Worm (Caenorhabditis elegans): ENCODE data around the gene srv-28.

DNA sequence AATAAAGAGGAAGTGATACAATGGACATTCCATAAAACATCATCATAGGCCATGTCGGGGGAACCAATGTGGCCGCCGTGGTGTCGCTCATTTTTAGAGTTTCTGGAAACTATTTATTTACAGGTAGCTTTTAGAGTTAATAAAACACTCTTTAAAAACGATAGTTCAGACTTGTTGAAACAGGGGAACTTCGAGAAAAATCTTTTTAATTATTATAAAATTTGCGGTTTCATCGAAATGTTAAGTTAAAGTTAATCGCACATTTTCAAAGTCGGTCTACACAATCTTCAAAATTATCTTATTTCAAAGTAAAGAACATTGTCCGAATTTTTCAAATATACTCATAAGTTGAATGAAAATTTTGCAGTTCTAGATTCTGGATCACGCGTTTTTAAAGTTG is 21.1 kb upstream of the srv-28 start, which contains the start of gene ops-1:
- TF ChIP-seq ces-1 (GFP tag; optimal IDR thresholded peaks at IDR 0.05) (no peak), ztf-11 (tag; optimal IDR thresholded peaks at IDR 0.05) (no peak), mdl-1 (tag; optimal IDR thresholded peaks at IDR 0.05) (no peak), T20F7.1 (GFP tag; optimal IDR thresholded peaks at IDR 0.05) (no peak), lir-3 (tag; optimal IDR thresholded peaks at IDR 0.05) (no peak), ceh-28 (tag; optimal IDR thresholded peaks at IDR 0.05) (no peak), aly-2 (tag; optimal IDR thresholded peaks at IDR 0.05) (no peak), nhr-11 (tag; optimal IDR thresholded peaks at IDR 0.05) (no peak), nhr-28 (tag; optimal IDR thresholded peaks at IDR 0.05) (no peak), mep-1 (tag; optimal IDR thresholded peaks at IDR 0.05) (no peak), madf-9 (GFP tag; conservative IDR thresholded peaks at IDR 0.05) (no peak), snpc-1.2 (GFP tag; IDR thresholded peaks at IDR 0.05) (no peak), aha-1 (tag) (no peak), egl-43 (GFP tag; IDR thresholded peaks at IDR 0.05) (no peak)
